Worm (Caenorhabditis elegans) whole organism, late embryonic: ENCODE results near the gene C53B7.3.

ENCODE experiments used
- ets-4 ChIP-seq: sonication (generic microtip); optimal IDR thresholded peaks from 2 replicates; lab custom pipeline; 2016; ENCODE audit warnings: missing genetic modification characterization, missing compliant biosample characterization
- sox-2 ChIP-seq: fragments of 200-800 bp; sonication (Bioruptor generic); IDR thresholded peaks from 2 replicates; pipeline ENCODE4 v1.3.6; 2022; ENCODE audit warnings: missing genetic modification reagents, missing genetic modification characterization, missing compliant biosample characterization
- tbx-2 ChIP-seq: sonication (generic microtip); optimal IDR thresholded peaks from 2 replicates; lab custom pipeline; 2016; ENCODE audit warnings: missing genetic modification characterization, missing compliant biosample characterization
- tbx-7 ChIP-seq: sonication (generic microtip); optimal IDR thresholded peaks from 2 replicates; lab custom pipeline; 2016; ENCODE audit warnings: missing genotype, missing genetic modification characterization, missing compliant biosample characterization

- TF ChIP-seq tbx-2 = no peak
- TF ChIP-seq ets-4 (tag; lab: Kevin White, UChicago) = no peak
- no peak for TF ChIP-seq sox-2 (GFP tag; lab: Robert Waterston, UW)
- no peak for TF ChIP-seq tbx-7 (tag; lab: Kevin White, UChicago)
These were observed 48.6 kb upstream of the C53B7.3 start for ce11 chrX:6795843-6796521.
